Worm (Caenorhabditis elegans) whole organism, early embryonic: ENCODE results near the gene R07B7.6.

ENCODE experiments used
- aly-1 ChIP-seq: sonication (generic microtip); optimal IDR thresholded peaks from 2 replicates; lab custom pipeline; 2016; ENCODE audit warnings: missing genetic modification characterization, missing compliant biosample characterization
- ama-1 ChIP-seq: fragments of 150-350 bp; optimal IDR thresholded peaks from 2 replicates; lab custom pipeline; 2014
- ceh-36 ChIP-seq: sonication (generic microtip); optimal IDR thresholded peaks from 2 replicates; lab custom pipeline; 2016; ENCODE audit warnings: missing genetic modification characterization, inconsistent platforms, missing compliant biosample characterization
- hmg-4 ChIP-seq: fragments of 200-800 bp; sonication (Bioruptor generic); optimal IDR thresholded peaks from 2 replicates; lab custom pipeline; 2018; ENCODE audit warnings: mild to moderate bottlenecking, missing genetic modification characterization, missing compliant biosample characterization

DNA sequence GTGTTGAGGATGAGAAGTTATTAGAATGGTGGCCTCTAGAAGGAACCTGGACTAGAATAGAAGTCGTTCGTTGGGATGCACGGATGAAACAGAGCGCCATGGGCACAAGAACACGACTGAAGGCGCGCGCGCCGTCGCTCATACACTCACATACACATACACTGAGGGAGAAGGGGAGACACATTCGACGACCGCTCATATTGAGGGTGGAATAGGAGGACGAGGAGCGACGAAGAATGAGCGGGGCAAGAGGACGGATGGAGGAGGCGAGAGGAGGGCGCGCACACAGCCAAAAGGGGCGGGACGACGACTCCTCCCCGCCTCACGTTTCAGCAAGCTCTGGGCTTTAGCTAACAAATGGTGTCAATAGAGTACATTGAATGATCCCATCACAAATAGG is 36.0 kb downstream of the R07B7.6 start:
- no peak for TF ChIP-seq ama-1 (lab: Kevin White, UChicago)
- TF ChIP-seq ceh-36 = no peak
- TF ChIP-seq hmg-4 = peak; percentile 62
- TF ChIP-seq aly-1 = peak; percentile 8
